Fruit fly (Drosophila melanogaster) Kc167 (cell line): ENCODE data around the gene trc.

Source experiments
- h ChIP-seq: fragments of >200 bp; optimal IDR thresholded peaks from 3 replicates; lab custom pipeline; 2018; ENCODE audit warnings: missing external identifiers
- psq ChIP-seq: fragments of >200 bp; optimal IDR thresholded peaks from 2 replicates; lab custom pipeline; 2017; ENCODE audit warnings: missing external identifiers

- no peak for TF ChIP-seq psq (lab: Kevin White, UChicago)
- no peak for TF ChIP-seq h
Observed at dm6 chr3L:19836375-19836937, 2.4 kb upstream of the trc start, which contains the start of gene kto.
